Worm (Caenorhabditis elegans): ENCODE measurements around the gene ZK637.12.

DNA sequence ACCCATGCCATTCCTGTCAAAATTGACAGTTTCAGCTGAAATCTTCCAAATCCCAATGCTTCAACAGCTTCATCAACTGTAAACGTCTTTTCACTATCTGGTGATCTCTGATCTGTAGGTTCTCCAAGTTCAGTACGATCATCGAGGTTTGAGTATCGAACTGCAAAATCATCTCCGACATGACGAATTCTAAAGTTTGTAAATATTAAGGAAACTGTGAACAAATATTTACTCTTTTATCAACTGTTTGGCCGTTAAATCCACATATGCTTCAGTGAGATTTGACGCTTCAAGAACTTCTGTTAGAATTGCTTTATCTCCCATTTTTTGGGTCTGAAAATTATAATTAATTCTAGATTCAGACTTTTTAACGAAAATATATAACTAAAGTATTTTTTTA, 38.9 kb upstream of the ZK637.12 start, which contains the start of gene svop-1:
- TF ChIP-seq ama-1 (optimal IDR thresholded peaks at IDR 0.05): no peak
- no peak for TF ChIP-seq unc-130 (tag; optimal IDR thresholded peaks at IDR 0.05)

All from whole organism, L1 larva.